Fruit fly (Drosophila melanogaster) whole organism, pupa: ENCODE results near the gene DhpD.
A peak's percentile ranks its signal among the peaks of the same experiment; 100 is the strongest.

Source experiments
- CG4496 ChIP-seq: fragments of 200-800 bp; sonication (Bioruptor generic); IDR thresholded peaks from 3 replicates; pipeline ENCODE4 v1.3.6; 2022; ENCODE audit warnings: missing biosample characterization, missing genetic modification characterization
- CG9948 ChIP-seq: fragments of 200-800 bp; sonication (Bioruptor generic); optimal IDR thresholded peaks from 2 replicates; lab custom pipeline; 2018; ENCODE audit warnings: missing biosample characterization, mild to moderate bottlenecking, missing genetic modification characterization, moderate library complexity
- EcR ChIP-seq: fragments of 200-800 bp; sonication (Bioruptor generic); optimal IDR thresholded peaks from 3 replicates; lab custom pipeline; 2019; ENCODE audit warnings: missing biosample characterization, missing genetic modification characterization, mild to moderate bottlenecking, moderate library complexity, missing genetic modification reagents
- Pif1A ChIP-seq: fragments of 200-800 bp; sonication (Bioruptor generic); optimal IDR thresholded peaks from 3 replicates; lab custom pipeline; 2016; ENCODE audit warnings: missing biosample characterization, missing genetic modification characterization
- Pif1B ChIP-seq: fragments of 200-800 bp; sonication (Bioruptor generic); optimal IDR thresholded peaks from 3 replicates; lab custom pipeline; 2016; ENCODE audit warnings: missing biosample characterization, missing genetic modification characterization
- Snoo ChIP-seq: fragments of 200-800 bp; sonication (Bioruptor generic); optimal IDR thresholded peaks from 3 replicates; lab custom pipeline; 2017; ENCODE audit warnings: missing biosample characterization, mild to moderate bottlenecking, missing genetic modification characterization, inconsistent platforms
- fd96Ca ChIP-seq: fragments of 200-800 bp; sonication (Bioruptor generic); IDR thresholded peaks from 3 replicates; pipeline ENCODE4 v1.3.6; 2022; ENCODE audit warnings: missing biosample characterization, missing genetic modification characterization
- gl ChIP-seq: fragments of 200-800 bp; sonication (Bioruptor generic); optimal IDR thresholded peaks from 2 replicates; lab custom pipeline; 2018; ENCODE audit warnings: missing biosample characterization, mild to moderate bottlenecking, missing genetic modification characterization
- rn ChIP-seq: fragments of 200-800 bp; sonication (Bioruptor generic); IDR thresholded peaks from 2 replicates; pipeline ENCODE4 v1.3.6; 2022; ENCODE audit warnings: missing biosample characterization, missing genetic modification characterization

- no peak for TF ChIP-seq Snoo (tag; lab: Kevin White, UChicago)
- no peak for TF ChIP-seq gl (tag; lab: Kevin White, UChicago)
- TF ChIP-seq Pif1B (GFP tag; lab: Kevin White, UChicago), result no peak
- TF ChIP-seq rn (GFP tag; lab: Robert Waterston, UW), result no peak
- 0 out of 3 replicates have a peak, but pooled peaks have one; percentile 31 for TF ChIP-seq fd96Ca (GFP tag; lab: Robert Waterston, UW)
- no peak for TF ChIP-seq CG9948 (tag; lab: Kevin White, UChicago)
- no peak for TF ChIP-seq EcR (GFP tag; lab: Kevin White, UChicago)
- TF ChIP-seq Pif1A, result no peak
- TF ChIP-seq CG4496 (GFP tag; lab: Robert Waterston, UW), result no peak
Observed at dm6 chr3R:4220780-4221179, 8.3 kb downstream of the DhpD start.
